Fruit fly (Drosophila melanogaster) S2 (cell line): ENCODE results near the gene Idi.
A peak's percentile ranks its signal among the peaks of the same experiment; 100 is the strongest.

Experiments used
- CG8478 ChIP-seq: fragments of >200 bp; optimal IDR thresholded peaks from 2 replicates; lab custom pipeline; 2018
- CTCF ChIP-seq, 2 experiments: fragments of >200 bp; optimal IDR thresholded peaks; 2 replicates each; lab custom pipeline; 2018

DNA sequence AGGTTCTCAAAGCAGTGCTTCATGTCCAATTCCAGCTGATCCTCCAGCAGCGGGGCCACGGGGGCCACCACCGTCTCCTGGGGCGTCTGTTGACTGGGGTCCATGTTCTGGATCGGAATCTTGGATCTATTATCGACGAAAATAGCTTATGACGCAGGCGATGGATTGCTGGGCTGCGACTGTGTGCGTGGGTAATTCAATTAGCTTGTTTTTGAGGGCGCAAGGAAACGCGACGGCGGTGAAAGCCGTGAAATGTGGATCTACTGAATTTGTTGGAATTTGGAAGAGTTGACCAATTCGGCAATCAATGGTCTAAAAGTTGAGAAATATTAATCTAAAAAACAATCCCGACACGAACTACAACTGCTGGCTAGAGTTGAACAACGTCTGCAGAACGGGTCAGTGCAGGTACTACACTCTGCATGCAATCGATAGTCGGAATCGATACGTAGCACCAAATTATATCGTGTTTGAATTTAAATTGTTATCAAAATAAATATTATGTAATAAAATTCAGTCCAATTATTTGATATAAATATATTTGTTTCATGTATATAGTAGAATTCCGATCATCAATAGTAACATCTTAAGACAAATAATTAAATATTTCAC, 3.6 kb downstream of the Idi start, which contains the start of gene CG3308:
- TF ChIP-seq CG8478 (lab: Kevin White, UChicago) = no peak
- TF ChIP-seq CTCF (optimal IDR thresholded peaks at IDR 0.05; lab: Kevin White, UChicago) = peak in 1 of 2 experiments; percentile 8
